Fruit fly (Drosophila melanogaster): ENCODE data around the gene CG7335.

- peak in 1 of 2 experiments; percentile 21 for TF ChIP-seq CTCF (optimal IDR thresholded peaks at IDR 0.05)
- TF ChIP-seq CG8478 (optimal IDR thresholded peaks at IDR 0.05) = no peak
Observed at dm6 chr3L:20112797-20113368, 20.2 kb downstream of the CG7335 start, which contains the start of gene CG14187.

Data from S2 (cell line).